Fruit fly (Drosophila melanogaster): ENCODE measurements around the gene CG33493.

CG33493 gene

dm6 chr3L:10679711-10680154, 13.2 kb downstream of the CG33493 start (continued):
- TF ChIP-seq Ets97D (GFP tag; optimal IDR thresholded peaks at IDR 0.05) (no peak), Vsx1 (GFP tag; optimal IDR thresholded peaks at IDR 0.05) (no peak), CG14667 (GFP tag; IDR thresholded peaks at IDR 0.05) (no peak), kay (GFP tag; optimal IDR thresholded peaks at IDR 0.05) (no peak), lab (GFP tag; optimal IDR thresholded peaks at IDR 0.05) (peak; percentile 57), wor (GFP tag; IDR thresholded peaks at IDR 0.05) (no peak), Dip3 (GFP tag; optimal IDR thresholded peaks at IDR 0.05) (no peak), org-1 (GFP tag; optimal IDR thresholded peaks at IDR 0.05) (peak; percentile 24), CG10565 (GFP tag; optimal IDR thresholded peaks at IDR 0.05) (no peak), hth (optimal IDR thresholded peaks at IDR 0.05) (no peak), Dek (tag; optimal IDR thresholded peaks at IDR 0.05) (peak; percentile 9), HmgD (GFP tag; optimal IDR thresholded peaks at IDR 0.05) (no peak), E2f2 (GFP tag; IDR thresholded peaks at IDR 0.05) (no peak), CG2199 (GFP tag; IDR thresholded peaks at IDR 0.05) (no peak), Nf-YA (GFP tag; IDR thresholded peaks at IDR 0.05) (no peak), CG15269 (tag; optimal IDR thresholded peaks at IDR 0.05) (peak; percentile 40), H15 (GFP tag; IDR thresholded peaks at IDR 0.05) (no peak), ERR (GFP tag; optimal IDR thresholded peaks at IDR 0.05) (no peak), CG30431 (GFP tag; optimal IDR thresholded peaks at IDR 0.05) (no peak), onecut (GFP tag; IDR thresholded peaks at IDR 0.05) (no peak), pita (GFP tag; optimal IDR thresholded peaks at IDR 0.05) (no peak), CG10267 (tag; optimal IDR thresholded peaks at IDR 0.05) (no peak), eyg (GFP tag; optimal IDR thresholded peaks at IDR 0.05) (no peak), Trl (optimal IDR thresholded peaks at IDR 0.05) (no peak), Trl (GFP tag; optimal IDR thresholded peaks at IDR 0.05) (no peak), CG42726 (GFP tag; IDR thresholded peaks at IDR 0.05; ENCODE audit: partially characterized antibody) (no peak), CG43689 (GFP tag; IDR thresholded peaks at IDR 0.05) (no peak), fd3F (GFP tag; optimal IDR thresholded peaks at IDR 0.05) (peak; percentile 40), salm (tag; optimal IDR thresholded peaks at IDR 0.05) (peak; percentile 21), CG10366 (GFP tag; IDR thresholded peaks at IDR 0.05) (no peak), Myb (GFP tag; optimal IDR thresholded peaks at IDR 0.05) (no peak), pros (GFP tag; optimal IDR thresholded peaks at IDR 0.05) (no peak), CG3726 (GFP tag; IDR thresholded peaks at IDR 0.05) (no peak), CG10654 (GFP tag; optimal IDR thresholded peaks at IDR 0.05) (no peak), CG7839 (tag; optimal IDR thresholded peaks at IDR 0.05) (peak; percentile 17), CG2116 (GFP tag; optimal IDR thresholded peaks at IDR 0.05) (no peak), scrt (GFP tag; optimal IDR thresholded peaks at IDR 0.05) (no peak), Jarid2 (GFP tag; optimal IDR thresholded peaks at IDR 0.05) (no peak), ind (GFP tag; optimal IDR thresholded peaks at IDR 0.05) (no peak), CG12104 (GFP tag; optimal IDR thresholded peaks at IDR 0.05) (no peak), CG15696 (tag; optimal IDR thresholded peaks at IDR 0.05) (no peak), CG4707 (GFP tag; optimal IDR thresholded peaks at IDR 0.05) (peak; percentile 2), Med (GFP tag) (peak; percentile 75), Nf-YB (GFP tag; optimal IDR thresholded peaks at IDR 0.05) (no peak), ssp (GFP tag; IDR thresholded peaks at IDR 0.05) (no peak), ranshi (GFP tag; IDR thresholded peaks at IDR 0.05) (no peak), kah (GFP tag; optimal IDR thresholded peaks at IDR 0.05) (no peak), CG2875 (GFP tag; optimal IDR thresholded peaks at IDR 0.05) (no peak), wdn (GFP tag; IDR thresholded peaks at IDR 0.05) (no peak), Rfx (GFP tag; IDR thresholded peaks at IDR 0.05) (0 out of 2 replicates have a peak, but pooled peaks have one; percentile 43), Atf3 (GFP tag; optimal IDR thresholded peaks at IDR 0.05) (no peak), slbo (GFP tag; IDR thresholded peaks at IDR 0.05) (0 out of 2 replicates have a peak, but pooled peaks have one; percentile 12), trem (tag; optimal IDR thresholded peaks at IDR 0.05) (no peak)

Data from whole organism, embryonic.